Fruit fly (Drosophila melanogaster): Measurements from ENCODE around the gene CG31249.

DNA sequence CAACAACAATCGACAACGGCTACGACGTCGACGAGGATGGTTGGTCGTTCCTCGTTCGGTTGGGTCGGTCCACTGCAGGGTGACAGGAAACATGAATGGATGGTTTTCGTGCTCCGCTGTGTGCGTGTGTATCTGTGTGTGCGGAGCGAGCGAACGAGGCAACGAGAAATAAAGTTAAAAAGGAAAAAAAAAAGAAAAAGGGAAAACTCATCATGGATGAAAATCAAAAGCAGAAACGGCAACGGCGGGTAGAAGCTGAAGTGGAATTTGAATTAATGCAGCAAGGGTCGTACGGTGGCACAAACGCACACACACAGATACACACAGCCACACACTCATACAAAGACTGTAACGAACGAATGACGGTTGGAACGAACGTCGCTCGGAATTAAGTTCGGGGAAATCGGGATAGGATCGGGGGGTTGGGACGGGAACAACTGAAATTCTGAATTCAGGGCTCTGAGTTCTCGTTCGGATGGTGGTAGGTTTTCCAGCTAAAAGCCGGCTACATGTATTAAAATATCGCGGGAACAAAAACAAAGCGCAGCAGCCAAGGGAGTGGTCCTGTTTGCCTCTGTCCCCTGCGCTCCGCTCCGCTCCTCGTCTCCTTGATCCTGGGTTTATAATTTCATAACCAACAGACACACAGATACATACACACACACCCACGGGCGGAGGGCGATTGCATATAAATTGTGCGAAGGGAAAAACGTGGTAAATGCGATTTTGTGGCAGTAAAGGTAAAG, 24.2 kb upstream of the CG31249 start:
- TF ChIP-seq CG32006 (GFP tag; optimal IDR thresholded peaks at IDR 0.05) (no peak), fkh (GFP tag; optimal IDR thresholded peaks at IDR 0.05) (no peak), topi (GFP tag; optimal IDR thresholded peaks at IDR 0.05) (no peak)
